Fruit fly (Drosophila melanogaster) whole organism, embryonic: ENCODE data around the gene Catsup.
A peak's percentile ranks its signal among the peaks of the same experiment; 100 is the strongest.

Experiments
- CG11247 ChIP-seq: fragments of 200-800 bp; sonication (Bioruptor generic); IDR thresholded peaks from 2 replicates; pipeline ENCODE4 v1.3.6; 2022; ENCODE audit warnings: missing biosample characterization, missing genetic modification characterization
- CG11504 ChIP-seq: fragments of 200-800 bp; sonication (Bioruptor generic); optimal IDR thresholded peaks from 3 replicates; lab custom pipeline; 2019; ENCODE audit warnings: missing biosample characterization, mild to moderate bottlenecking, missing genetic modification characterization, moderate library complexity
- CG12236 ChIP-seq: fragments of 200-800 bp; sonication (Bioruptor generic); optimal IDR thresholded peaks from 2 replicates; lab custom pipeline; 2016; ENCODE audit warnings: missing biosample characterization, missing genetic modification characterization
- CG12659 ChIP-seq: fragments of 200-800 bp; sonication (Bioruptor generic); optimal IDR thresholded peaks from 3 replicates; lab custom pipeline; 2017; ENCODE audit warnings: mild to moderate bottlenecking, missing biosample characterization, missing genetic modification reagents, missing genetic modification characterization
- CG17612 ChIP-seq: fragments of 200-800 bp; sonication (Bioruptor generic); IDR thresholded peaks from 2 replicates; pipeline ENCODE4 v1.3.6; 2022; ENCODE audit warnings: missing biosample characterization, missing genetic modification characterization
- CG1792 ChIP-seq: fragments of 200-800 bp; sonication (Bioruptor generic); optimal IDR thresholded peaks from 2 replicates; lab custom pipeline; 2016; ENCODE audit warnings: missing biosample characterization, missing genetic modification characterization
- CG1832 ChIP-seq: fragments of 200-800 bp; sonication (Bioruptor generic); optimal IDR thresholded peaks from 2 replicates; lab custom pipeline; 2017; ENCODE audit warnings: missing biosample characterization, mild to moderate bottlenecking, missing genetic modification characterization, inconsistent platforms
- CG30020 ChIP-seq: fragments of 200-800 bp; optimal IDR thresholded peaks from 2 replicates; lab custom pipeline; 2019; ENCODE audit warnings: missing biosample characterization, mild to moderate bottlenecking, missing genetic modification characterization, moderate library complexity
- CG34224 ChIP-seq: fragments of 200-800 bp; sonication (Bioruptor generic); IDR thresholded peaks from 3 replicates; pipeline ENCODE4 v1.3.6; 2022; ENCODE audit warnings: missing biosample characterization, missing genetic modification characterization; ENCODE audit not compliant: partially characterized antibody
- CG3838 ChIP-seq: fragments of 200-800 bp; sonication (Bioruptor generic); optimal IDR thresholded peaks from 3 replicates; lab custom pipeline; 2016; ENCODE audit warnings: missing biosample characterization, missing genetic modification characterization
- CG3847 ChIP-seq: fragments of 200-800 bp; sonication (Bioruptor generic); IDR thresholded peaks from 2 replicates; pipeline ENCODE4 v1.3.6; 2022; ENCODE audit warnings: missing biosample characterization, missing genetic modification characterization
- CG43689 ChIP-seq: fragments of 200-800 bp; sonication (Bioruptor generic); IDR thresholded peaks from 2 replicates; pipeline ENCODE4 v1.3.6; 2022; ENCODE audit warnings: missing biosample characterization, missing genetic modification characterization
- CG4404 ChIP-seq: fragments of 200-800 bp; sonication (Bioruptor generic); IDR thresholded peaks from 2 replicates; pipeline ENCODE4 v1.3.6; 2022; ENCODE audit warnings: missing biosample characterization, missing genetic modification characterization
- CG6175 ChIP-seq: fragments of 200-800 bp; sonication (Bioruptor generic); IDR thresholded peaks from 3 replicates; pipeline ENCODE4 v1.3.6; 2022; ENCODE audit warnings: missing biosample characterization, missing genetic modification characterization
- CG6765 ChIP-seq: fragments of 200-800 bp; sonication (Bioruptor generic); optimal IDR thresholded peaks from 3 replicates; lab custom pipeline; 2017; ENCODE audit warnings: missing biosample characterization, mild to moderate bottlenecking, missing genetic modification characterization
- CG7745 ChIP-seq: fragments of 200-800 bp; sonication (Bioruptor generic); optimal IDR thresholded peaks from 2 replicates; lab custom pipeline; 2018; ENCODE audit warnings: missing biosample characterization, mild to moderate bottlenecking, missing genetic modification characterization, moderate library complexity
- CG7928 ChIP-seq: fragments of 200-800 bp; sonication (Bioruptor generic); optimal IDR thresholded peaks from 2 replicates; lab custom pipeline; 2017; ENCODE audit warnings: missing biosample characterization, mild to moderate bottlenecking, missing genetic modification characterization
- CG8388 ChIP-seq: fragments of 200-800 bp; sonication (Bioruptor generic); optimal IDR thresholded peaks from 2 replicates; lab custom pipeline; 2019; ENCODE audit warnings: missing biosample characterization, mild to moderate bottlenecking, missing genetic modification characterization, moderate library complexity
- CkIIα-i1 ChIP-seq: fragments of 200-800 bp; sonication (Bioruptor generic); IDR thresholded peaks from 2 replicates; pipeline ENCODE4 v1.3.6; 2022; ENCODE audit warnings: missing biosample characterization, missing genetic modification characterization
- CoRest ChIP-seq: fragments of 200-800 bp; sonication (Bioruptor generic); optimal IDR thresholded peaks from 3 replicates; lab custom pipeline; 2018; ENCODE audit warnings: missing biosample characterization, mild to moderate bottlenecking, missing genetic modification characterization, moderate library complexity
- Dll ChIP-seq: fragments of 200-800 bp; sonication (Bioruptor generic); IDR thresholded peaks from 4 replicates; pipeline ENCODE4 v1.3.6; 2022; ENCODE audit warnings: missing biosample characterization, missing genetic modification characterization; ENCODE audit not compliant: partially characterized antibody
- Dp ChIP-seq: fragments of 200-800 bp; sonication (Bioruptor generic); optimal IDR thresholded peaks from 2 replicates; lab custom pipeline; 2018; ENCODE audit warnings: missing biosample characterization, mild to moderate bottlenecking, missing genetic modification characterization, moderate library complexity
- Dref ChIP-seq: fragments of 200-800 bp; sonication (Bioruptor generic); IDR thresholded peaks from 2 replicates; pipeline ENCODE4 v1.3.6; 2022; ENCODE audit warnings: missing biosample characterization, missing genetic modification characterization
- Eip74EF ChIP-seq, 2 experiments: fragments of 200-800 bp in 1 of 2; fragments of >200 bp in 1 of 2; sonication (Bioruptor generic) in 1 of 2; optimal IDR thresholded peaks; 2 replicates each; lab custom pipeline; 2017 to 2019; ENCODE audit warnings: missing biosample characterization in 2 of 2, missing genetic modification characterization in 2 of 2, mild to moderate bottlenecking in 1 of 2, moderate library complexity in 1 of 2
- Fer1 ChIP-seq: fragments of 200-800 bp; sonication (Bioruptor generic); optimal IDR thresholded peaks from 2 replicates; lab custom pipeline; 2017; ENCODE audit warnings: missing biosample characterization, mild to moderate bottlenecking, missing genetic modification characterization
- HLHmδ ChIP-seq: fragments of 200-800 bp; sonication (Bioruptor generic); optimal IDR thresholded peaks from 2 replicates; lab custom pipeline; 2018; ENCODE audit warnings: missing biosample characterization, mild to moderate bottlenecking, missing genetic modification characterization, moderate library complexity
- Hr3 ChIP-seq: fragments of 200-800 bp; sonication (Bioruptor generic); optimal IDR thresholded peaks from 3 replicates; lab custom pipeline; 2016; ENCODE audit warnings: missing biosample characterization, missing genetic modification characterization
- MESR4 ChIP-seq: fragments of 200-800 bp; sonication (Bioruptor generic); optimal IDR thresholded peaks from 2 replicates; lab custom pipeline; 2018; ENCODE audit warnings: missing biosample characterization, mild to moderate bottlenecking, missing genetic modification characterization, moderate library complexity
- Mad ChIP-seq: fragments of 200-800 bp; sonication (Bioruptor generic); optimal IDR thresholded peaks from 2 replicates; lab custom pipeline; 2016; ENCODE audit warnings: missing biosample characterization, missing genetic modification characterization
- NC2β ChIP-seq: fragments of 200-800 bp; sonication (Bioruptor generic); optimal IDR thresholded peaks from 2 replicates; lab custom pipeline; 2016; ENCODE audit warnings: missing biosample characterization, missing genetic modification characterization
- Nf-YC ChIP-seq: fragments of 200-800 bp; optimal IDR thresholded peaks from 3 replicates; lab custom pipeline; 2019; ENCODE audit warnings: missing biosample characterization, mild to moderate bottlenecking, missing genetic modification characterization, moderate library complexity
- Sox102F ChIP-seq: fragments of 200-800 bp; sonication (Bioruptor generic); optimal IDR thresholded peaks from 2 replicates; lab custom pipeline; 2018; ENCODE audit warnings: missing biosample characterization, mild to moderate bottlenecking, missing genetic modification characterization, moderate library complexity
- aop ChIP-seq: fragments of 200-800 bp; sonication (Bioruptor generic); IDR thresholded peaks from 2 replicates; pipeline ENCODE4 v1.3.6; 2022; ENCODE audit warnings: missing biosample characterization, missing genetic modification characterization
- ase ChIP-seq: fragments of 200-800 bp; sonication (Bioruptor generic); IDR thresholded peaks from 3 replicates; pipeline ENCODE4 v1.3.6; 2022; ENCODE audit warnings: missing biosample characterization, missing genetic modification characterization
- bowl ChIP-seq: fragments of 200-800 bp; sonication (Bioruptor generic); IDR thresholded peaks from 2 replicates; pipeline ENCODE4 v1.3.6; 2022; ENCODE audit warnings: missing biosample characterization, missing genetic modification characterization
- chif ChIP-seq, 2 experiments: fragments of 200-800 bp; sonication (Bioruptor generic); optimal IDR thresholded peaks; 3 replicates each; lab custom pipeline; 2016; ENCODE audit warnings: missing biosample characterization in 2 of 2, missing genetic modification characterization in 2 of 2
- corto ChIP-seq: fragments of 200-800 bp; sonication (Bioruptor generic); optimal IDR thresholded peaks from 2 replicates; lab custom pipeline; 2016; ENCODE audit warnings: missing biosample characterization, mild to moderate bottlenecking, missing genetic modification characterization, moderate library complexity
- cwo ChIP-seq: fragments of 200-800 bp; sonication (Bioruptor generic); optimal IDR thresholded peaks from 3 replicates; lab custom pipeline; 2017; ENCODE audit warnings: missing biosample characterization, missing genetic modification characterization, mild to moderate bottlenecking, moderate library complexity, missing genetic modification reagents
- dysf ChIP-seq: fragments of 200-800 bp; sonication (Bioruptor generic); IDR thresholded peaks from 3 replicates; pipeline ENCODE4 v1.3.6; 2022; ENCODE audit warnings: missing biosample characterization, missing genetic modification characterization
- ftz-f1 ChIP-seq: fragments of 200-800 bp; sonication (Bioruptor generic); optimal IDR thresholded peaks from 2 replicates; lab custom pipeline; 2016; ENCODE audit warnings: missing biosample characterization, missing genetic modification characterization
- gfzf ChIP-seq: fragments of 200-800 bp; sonication (Bioruptor generic); optimal IDR thresholded peaks from 2 replicates; lab custom pipeline; 2016; ENCODE audit warnings: missing biosample characterization, mild to moderate bottlenecking, missing genetic modification characterization, moderate library complexity
- grn ChIP-seq: fragments of 200-800 bp; sonication (Bioruptor generic); optimal IDR thresholded peaks from 3 replicates; lab custom pipeline; 2017; ENCODE audit warnings: missing biosample characterization, missing genetic modification characterization
- gt ChIP-seq: fragments of 200-800 bp; sonication (Bioruptor generic); IDR thresholded peaks from 2 replicates; pipeline ENCODE4 v1.3.6; 2022; ENCODE audit warnings: missing biosample characterization, missing genetic modification characterization
- insv ChIP-seq, 2 experiments: fragments of 200-800 bp; sonication (Bioruptor generic); optimal IDR thresholded peaks; 3 replicates each; lab custom pipeline; 2016 to 2018; ENCODE audit warnings: missing biosample characterization in 2 of 2, missing genetic modification characterization in 2 of 2
- jing ChIP-seq: fragments of 200-800 bp; sonication (Bioruptor generic); optimal IDR thresholded peaks from 2 replicates; lab custom pipeline; 2018; ENCODE audit warnings: missing biosample characterization, mild to moderate bottlenecking, missing genetic modification characterization
- kay ChIP-seq: fragments of 200-800 bp; sonication (Bioruptor generic); optimal IDR thresholded peaks from 2 replicates; lab custom pipeline; 2016; ENCODE audit warnings: missing biosample characterization, missing genetic modification characterization
- nerfin-2 ChIP-seq: fragments of 200-800 bp; sonication (Bioruptor generic); IDR thresholded peaks from 2 replicates; pipeline ENCODE4 v1.3.6; 2022; ENCODE audit warnings: missing biosample characterization, missing genetic modification characterization; ENCODE audit not compliant: partially characterized antibody
- sc ChIP-seq, 3 experiments: fragments of >200 bp in 2 of 3; fragments of 200-800 bp in 1 of 3; sonication (Bioruptor generic) in 1 of 3; optimal IDR thresholded peaks; 2 replicates in 2 of 3; 3 replicates in 1 of 3; lab custom pipeline; 2017; ENCODE audit warnings: mild to moderate bottlenecking in 1 of 3, missing biosample characterization in 1 of 3, missing genetic modification characterization in 1 of 3, missing genetic modification reagents in 1 of 3
- scrt ChIP-seq: fragments of 200-800 bp; sonication (Bioruptor generic); optimal IDR thresholded peaks from 2 replicates; lab custom pipeline; 2018; ENCODE audit warnings: missing biosample characterization, mild to moderate bottlenecking, missing genetic modification characterization, moderate library complexity
- sna ChIP-seq: fragments of 200-800 bp; sonication (Bioruptor generic); IDR thresholded peaks from 2 replicates; pipeline ENCODE4 v1.3.6; 2022; ENCODE audit warnings: missing biosample characterization, missing genetic modification characterization; ENCODE audit not compliant: partially characterized antibody

Gene Catsup

dm6 chr2L:19063090-19063692 lies 21.5 kb downstream of the Catsup start, which contains the start of gene Dus4 (continued):
- no peak for TF ChIP-seq CG6765 (GFP tag; lab: Kevin White, UChicago)
- peak; percentile 84 for TF ChIP-seq sna (GFP tag; lab: Robert Waterston, UW)
- no peak for TF ChIP-seq CG43689 (GFP tag; lab: Robert Waterston, UW)
- no peak for TF ChIP-seq Hr3 (GFP tag; lab: Kevin White, UChicago)
- no peak for TF ChIP-seq chif (GFP tag; optimal IDR thresholded peaks at IDR 0.05; lab: Kevin White, UChicago)
- TF ChIP-seq Nf-YC (tag; lab: Kevin White, UChicago) = no peak
- TF ChIP-seq CG4404 (GFP tag; lab: Robert Waterston, UW) = no peak
- no peak for TF ChIP-seq Sox102F (GFP tag; lab: Kevin White, UChicago)
- no peak for TF ChIP-seq CG1832 (GFP tag; lab: Kevin White, UChicago)
- TF ChIP-seq Fer1 (GFP tag; lab: Kevin White, UChicago) = no peak
- no peak for TF ChIP-seq gt (GFP tag; lab: Robert Waterston, UW)
- TF ChIP-seq scrt (GFP tag; lab: Kevin White, UChicago) = no peak
- TF ChIP-seq CG34224 (GFP tag; lab: Robert Waterston, UW) = peak; percentile 95
- peak; percentile 78 for TF ChIP-seq Dref
- no peak for TF ChIP-seq ftz-f1
- no peak for TF ChIP-seq dysf (GFP tag; lab: Robert Waterston, UW)
- no peak for TF ChIP-seq HLHmδ (GFP tag; lab: Kevin White, UChicago)
- TF ChIP-seq gfzf (GFP tag; lab: Kevin White, UChicago) = no peak
- TF ChIP-seq bowl = no peak
- TF ChIP-seq Dp (GFP tag; lab: Kevin White, UChicago) = peak; percentile 38
- TF ChIP-seq CG11504 = peak; percentile 8
- no peak for TF ChIP-seq CG7745 (tag; lab: Kevin White, UChicago)
- TF ChIP-seq grn (GFP tag; lab: Kevin White, UChicago) = no peak
- peak; percentile 83 for TF ChIP-seq Dll (GFP tag; lab: Robert Waterston, UW)
- TF ChIP-seq CG3847 (GFP tag; lab: Robert Waterston, UW) = no peak
- no peak for TF ChIP-seq CG8388
- no peak for TF ChIP-seq CG6175
- no peak for TF ChIP-seq CG1792 (GFP tag; lab: Kevin White, UChicago)
- no peak for TF ChIP-seq Eip74EF (GFP tag; optimal IDR thresholded peaks at IDR 0.05; lab: Kevin White, UChicago)
- no peak for TF ChIP-seq CkIIα-i1
- no peak for TF ChIP-seq kay (GFP tag; lab: Kevin White, UChicago)
- no peak for TF ChIP-seq CG7928 (GFP tag; lab: Kevin White, UChicago)
- TF ChIP-seq CG12236 (GFP tag; lab: Kevin White, UChicago) = no peak
- no peak for TF ChIP-seq Mad (GFP tag; lab: Kevin White, UChicago)
- no peak for TF ChIP-seq CG12659 (GFP tag; lab: Kevin White, UChicago)
- no peak for TF ChIP-seq CG3838 (GFP tag; lab: Kevin White, UChicago)
- TF ChIP-seq sc (optimal IDR thresholded peaks at IDR 0.05; lab: Kevin White, UChicago) = no peak
- TF ChIP-seq sc (GFP tag; optimal IDR thresholded peaks at IDR 0.05; lab: Kevin White, UChicago) = no peak
- TF ChIP-seq nerfin-2 = peak; percentile 97
- no peak for TF ChIP-seq corto (GFP tag; lab: Kevin White, UChicago)
- peak; percentile 21 for TF ChIP-seq MESR4 (GFP tag; lab: Kevin White, UChicago)
- TF ChIP-seq CG17612 = no peak
- TF ChIP-seq insv (GFP tag; optimal IDR thresholded peaks at IDR 0.05; lab: Kevin White, UChicago) = no peak
- TF ChIP-seq aop (GFP tag; lab: Robert Waterston, UW) = no peak
- TF ChIP-seq NC2β (GFP tag; lab: Kevin White, UChicago) = no peak
- no peak for TF ChIP-seq ase
- no peak for TF ChIP-seq CoRest (tag; lab: Kevin White, UChicago)
- TF ChIP-seq CG11247 = no peak
- TF ChIP-seq CG30020 (tag; lab: Kevin White, UChicago) = no peak
- no peak for TF ChIP-seq cwo
- no peak for TF ChIP-seq jing (GFP tag; lab: Kevin White, UChicago)
